Fruit fly (Drosophila melanogaster) whole organism, wandering third instar larva: Measurements from ENCODE around the gene CG34348.
A peak's percentile ranks its signal among the peaks of the same experiment; 100 is the strongest.

ENCODE experiments used
- Abd-B ChIP-seq: fragments of >200 bp; optimal IDR thresholded peaks from 2 replicates; lab custom pipeline; 2017; ENCODE audit warnings: missing biosample characterization, missing genetic modification characterization
- CG32264 ChIP-seq: fragments of 200-800 bp; sonication (Bioruptor generic); optimal IDR thresholded peaks from 2 replicates; lab custom pipeline; 2016; ENCODE audit warnings: missing biosample characterization, missing genetic modification characterization
- CG9705 ChIP-seq: fragments of 200-800 bp; sonication (Bioruptor generic); optimal IDR thresholded peaks from 2 replicates; lab custom pipeline; 2018; ENCODE audit warnings: missing biosample characterization, mild to moderate bottlenecking, missing genetic modification characterization
- Dfd ChIP-seq: fragments of >200 bp; optimal IDR thresholded peaks from 2 replicates; lab custom pipeline; 2017; ENCODE audit warnings: missing biosample characterization, missing genetic modification characterization
- Dif ChIP-seq: fragments of 200-275, 200-300 bp; sonication (Bioruptor generic); optimal IDR thresholded peaks from 2 replicates; lab custom pipeline; 2018; ENCODE audit warnings: missing biosample characterization, missing genetic modification characterization; ENCODE audit not compliant: partially characterized antibody
- GATAd ChIP-seq: sonication (Bioruptor generic); optimal IDR thresholded peaks from 2 replicates; lab custom pipeline; 2016; ENCODE audit warnings: missing biosample characterization, missing genetic modification characterization
- HLH106 ChIP-seq: fragments of 200-800 bp; optimal IDR thresholded peaks from 3 replicates; lab custom pipeline; 2019; ENCODE audit warnings: missing biosample characterization, mild to moderate bottlenecking, missing genetic modification characterization, moderate library complexity
- Hnf4 ChIP-seq: fragments of 200-800 bp; sonication (Bioruptor generic); optimal IDR thresholded peaks from 2 replicates; lab custom pipeline; 2016; ENCODE audit warnings: missing biosample characterization, mild to moderate bottlenecking, missing genetic modification characterization
- Hr83 ChIP-seq: fragments of 200-300 bp; sonication (Bioruptor generic); optimal IDR thresholded peaks from 2 replicates; lab custom pipeline; 2016; ENCODE audit warnings: missing biosample characterization, mild to moderate bottlenecking, missing genetic modification characterization, moderate library complexity; ENCODE audit not compliant: poor library complexity, severe bottlenecking
- Jra ChIP-seq: sonication (Bioruptor generic); optimal IDR thresholded peaks from 2 replicates; lab custom pipeline; 2016; ENCODE audit warnings: missing biosample characterization, missing genetic modification characterization
- Mio ChIP-seq: sonication (Bioruptor generic); optimal IDR thresholded peaks from 2 replicates; lab custom pipeline; 2016; ENCODE audit warnings: missing biosample characterization, missing genetic modification characterization
- N ChIP-seq: fragments of >200 bp; optimal IDR thresholded peaks from 2 replicates; lab custom pipeline; 2018; ENCODE audit warnings: missing biosample characterization, missing external identifiers, missing genetic modification characterization
- OdsH ChIP-seq: fragments of 200-800 bp; sonication (Bioruptor generic); optimal IDR thresholded peaks from 2 replicates; lab custom pipeline; 2016; ENCODE audit warnings: missing biosample characterization, mild to moderate bottlenecking, missing genetic modification characterization
- Rel ChIP-seq, 2 experiments: fragments of 200-800 bp; sonication (Bioruptor generic) in 1 of 2; optimal IDR thresholded peaks; 2 replicates in 1 of 2; 3 replicates in 1 of 2; lab custom pipeline; 2016 to 2019; ENCODE audit warnings: mild to moderate bottlenecking in 2 of 2, missing biosample characterization in 2 of 2, missing genetic modification characterization in 2 of 2, moderate library complexity in 1 of 2
- Sp1 ChIP-seq: fragments of 200-800 bp; sonication (Bioruptor generic); optimal IDR thresholded peaks from 3 replicates; lab custom pipeline; 2019; ENCODE audit warnings: missing biosample characterization, mild to moderate bottlenecking, missing genetic modification characterization, moderate library complexity
- Vsx2 ChIP-seq: fragments of 200-300, 225-300 bp; sonication (Bioruptor generic); optimal IDR thresholded peaks from 2 replicates; lab custom pipeline; 2018; ENCODE audit warnings: missing biosample characterization, missing genetic modification characterization; ENCODE audit not compliant: partially characterized antibody
- br ChIP-seq: fragments of 200-800 bp; sonication (Bioruptor generic); optimal IDR thresholded peaks from 2 replicates; lab custom pipeline; 2016; ENCODE audit warnings: missing biosample characterization, missing genetic modification characterization
- brk ChIP-seq: fragments of 200-800 bp; sonication (Bioruptor generic); optimal IDR thresholded peaks from 2 replicates; lab custom pipeline; 2016; ENCODE audit warnings: missing biosample characterization, mild to moderate bottlenecking, missing genetic modification characterization
- dl ChIP-seq, 2 experiments: fragments of 175-275, 200-275 bp in 1 of 2; fragments of 200-275 bp in 1 of 2; sonication (Bioruptor generic); optimal IDR thresholded peaks; lab custom pipeline; 2018; ENCODE audit warnings: mild to moderate bottlenecking in 2 of 2, missing biosample characterization in 2 of 2, missing genetic modification characterization in 2 of 2, moderate library complexity in 2 of 2; ENCODE audit not compliant: partially characterized antibody in 2 of 2, insufficient read depth in 1 of 2
- dsf ChIP-seq: sonication (Bioruptor generic); optimal IDR thresholded peaks from 2 replicates; lab custom pipeline; 2016; ENCODE audit warnings: missing biosample characterization, missing genetic modification characterization, borderline replicate concordance
- ey ChIP-seq: fragments of 200-800 bp; sonication (Bioruptor generic); optimal IDR thresholded peaks from 2 replicates; lab custom pipeline; 2016; ENCODE audit warnings: missing biosample characterization, missing genetic modification characterization
- foxo ChIP-seq, 2 experiments: fragments of 200-800 bp; sonication (Bioruptor generic); optimal IDR thresholded peaks; 2 replicates in 1 of 2; 3 replicates in 1 of 2; lab custom pipeline; 2016 to 2017; ENCODE audit warnings: missing biosample characterization in 2 of 2, missing genetic modification characterization in 2 of 2
- fru ChIP-seq: fragments of 200-800 bp; sonication (Bioruptor generic); optimal IDR thresholded peaks from 3 replicates; lab custom pipeline; 2016; ENCODE audit warnings: missing biosample characterization, mild to moderate bottlenecking, missing genetic modification characterization
- h ChIP-seq: fragments of 200-800 bp; sonication (Bioruptor generic); optimal IDR thresholded peaks from 3 replicates; lab custom pipeline; 2016; ENCODE audit warnings: missing biosample characterization, mild to moderate bottlenecking, missing genetic modification characterization
- psq ChIP-seq: fragments of 200-800 bp; sonication (Bioruptor generic); optimal IDR thresholded peaks from 3 replicates; lab custom pipeline; 2017; ENCODE audit warnings: missing biosample characterization, mild to moderate bottlenecking, missing genetic modification characterization, moderate library complexity
- rgr ChIP-seq: fragments of 200-800 bp; sonication (Bioruptor generic); optimal IDR thresholded peaks from 3 replicates; lab custom pipeline; 2016; ENCODE audit warnings: missing biosample characterization, mild to moderate bottlenecking, missing genetic modification characterization
- sv ChIP-seq: fragments of 200-800 bp; sonication (Bioruptor generic); optimal IDR thresholded peaks from 3 replicates; lab custom pipeline; 2016; ENCODE audit warnings: missing biosample characterization, missing genetic modification characterization
- tai ChIP-seq: sonication (Bioruptor generic); optimal IDR thresholded peaks from 2 replicates; lab custom pipeline; 2016; ENCODE audit warnings: missing biosample characterization, missing genetic modification characterization
- usp ChIP-seq: fragments of >200 bp; optimal IDR thresholded peaks from 2 replicates; lab custom pipeline; 2017; ENCODE audit warnings: missing biosample characterization, missing genetic modification characterization

CG34348 gene

dm6 chrX:11389494-11390447, 50.1 kb downstream of the CG34348 start:
- peak; percentile 31 for TF ChIP-seq Vsx2 (GFP tag; lab: Kevin White, UChicago)
- peak; percentile 81 for TF ChIP-seq Dif (GFP tag; lab: Kevin White, UChicago)
- TF ChIP-seq h = peak; percentile 33
- TF ChIP-seq dl (GFP tag; optimal IDR thresholded peaks at IDR 0.05; lab: Kevin White, UChicago; ENCODE audit: insufficient read depth in 1 of 2, partially characterized antibody in 2 of 2) = peak; percentile 82 to 88
- TF ChIP-seq brk (GFP tag; lab: Kevin White, UChicago) = no peak
- TF ChIP-seq Hr83 = peak; percentile 51
- no peak for TF ChIP-seq dsf (GFP tag; lab: Kevin White, UChicago)
- peak; percentile 28 for TF ChIP-seq Jra
- peak; percentile 37 for TF ChIP-seq Rel (GFP tag; optimal IDR thresholded peaks at IDR 0.05; lab: Kevin White, UChicago)
- TF ChIP-seq Rel (tag; optimal IDR thresholded peaks at IDR 0.05; lab: Kevin White, UChicago) = no peak

dm6 chrX:11390625-11391363, 51.1 kb downstream of the CG34348 start:
- TF ChIP-seq N (GFP tag; lab: Kevin White, UChicago) (no peak), usp (GFP tag; lab: Kevin White, UChicago) (no peak), Sp1 (peak; percentile 20), foxo (GFP tag; optimal IDR thresholded peaks at IDR 0.05; lab: Kevin White, UChicago) (peak in 1 of 2 experiments; percentile 59), fru (GFP tag; lab: Kevin White, UChicago) (peak; percentile 38), h (peak; percentile 45), tai (GFP tag; lab: Kevin White, UChicago) (peak; percentile 16), ey (peak; percentile 57), br (GFP tag; lab: Kevin White, UChicago) (peak; percentile 35), CG32264 (GFP tag; lab: Kevin White, UChicago) (no peak), OdsH (GFP tag; lab: Kevin White, UChicago) (peak; percentile 28), sv (peak; percentile 68), psq (GFP tag; lab: Kevin White, UChicago) (peak; percentile 25), rgr (GFP tag; lab: Kevin White, UChicago) (peak; percentile 52), Hnf4 (GFP tag; lab: Kevin White, UChicago) (peak; percentile 17), Vsx2 (GFP tag; lab: Kevin White, UChicago) (no peak), Abd-B (GFP tag; lab: Kevin White, UChicago) (no peak), GATAd (GFP tag; lab: Kevin White, UChicago) (no peak), Mio (GFP tag; lab: Kevin White, UChicago) (no peak), Rel (GFP tag; optimal IDR thresholded peaks at IDR 0.05; lab: Kevin White, UChicago) (no peak), Rel (tag; optimal IDR thresholded peaks at IDR 0.05; lab: Kevin White, UChicago) (no peak), HLH106 (peak; percentile 27)

- TF ChIP-seq Sp1 (no peak), CG9705 (no peak), Dif (GFP tag; lab: Kevin White, UChicago) (no peak), HLH106 (no peak), Jra (no peak), Dfd (no peak), Vsx2 (GFP tag; lab: Kevin White, UChicago) (no peak)
Observed at dm6 chrX:11391364-11391915, 51.8 kb downstream of the CG34348 start.
